Fruit fly (Drosophila melanogaster) whole organism, embryonic: ENCODE measurements around the gene AlaRS-m.

ENCODE experiments used
- Atf3 ChIP-seq: fragments of 200-800 bp; sonication (Bioruptor generic); optimal IDR thresholded peaks from 3 replicates; lab custom pipeline; 2016; ENCODE audit warnings: missing biosample characterization, missing genetic modification characterization
- B-H1 ChIP-seq: fragments of 200-800 bp; sonication (Bioruptor generic); IDR thresholded peaks from 3 replicates; pipeline ENCODE4 v1.3.6; 2022; ENCODE audit warnings: missing biosample characterization, missing genetic modification characterization
- CG13296 ChIP-seq: fragments of 200-800 bp; sonication (Bioruptor generic); optimal IDR thresholded peaks from 3 replicates; lab custom pipeline; 2018; ENCODE audit warnings: missing biosample characterization, mild to moderate bottlenecking, missing genetic modification characterization
- CG13424 ChIP-seq: fragments of 200-800 bp; sonication (Bioruptor generic); optimal IDR thresholded peaks from 2 replicates; lab custom pipeline; 2019; ENCODE audit warnings: missing biosample characterization, mild to moderate bottlenecking, missing genetic modification characterization, moderate library complexity
- CG13775 ChIP-seq: fragments of 200-800 bp; sonication (Bioruptor generic); optimal IDR thresholded peaks from 3 replicates; lab custom pipeline; 2017; ENCODE audit warnings: missing biosample characterization, mild to moderate bottlenecking, missing genetic modification characterization
- CG16813 ChIP-seq: fragments of 200-800 bp; sonication (Bioruptor generic); IDR thresholded peaks from 3 replicates; pipeline ENCODE4 v1.3.6; 2022; ENCODE audit warnings: missing biosample characterization, missing genetic modification characterization; ENCODE audit not compliant: partially characterized antibody
- CG1832 ChIP-seq: fragments of 200-800 bp; sonication (Bioruptor generic); optimal IDR thresholded peaks from 2 replicates; lab custom pipeline; 2017; ENCODE audit warnings: missing biosample characterization, mild to moderate bottlenecking, missing genetic modification characterization, inconsistent platforms
- CG2120 ChIP-seq: fragments of 200-800 bp; sonication (Bioruptor generic); optimal IDR thresholded peaks from 3 replicates; lab custom pipeline; 2016; ENCODE audit warnings: missing biosample characterization, missing genetic modification characterization
- CG2678 ChIP-seq: fragments of 200-800 bp; sonication (Bioruptor generic); optimal IDR thresholded peaks from 3 replicates; lab custom pipeline; 2019; ENCODE audit warnings: missing biosample characterization, mild to moderate bottlenecking, missing genetic modification characterization, moderate library complexity
- CG4707 ChIP-seq: fragments of 200-800 bp; sonication (Bioruptor generic); optimal IDR thresholded peaks from 2 replicates; lab custom pipeline; 2018; ENCODE audit warnings: missing biosample characterization, mild to moderate bottlenecking, missing genetic modification characterization, moderate library complexity
- CG6272 ChIP-seq: fragments of 200-800 bp; sonication (Bioruptor generic); IDR thresholded peaks from 2 replicates; pipeline ENCODE4 v1.3.6; 2022; ENCODE audit warnings: missing biosample characterization, missing genetic modification characterization
- CG7839 ChIP-seq: fragments of 200-800 bp; sonication (Bioruptor generic); optimal IDR thresholded peaks from 3 replicates; lab custom pipeline; 2018; ENCODE audit warnings: missing biosample characterization, mild to moderate bottlenecking, missing genetic modification characterization, moderate library complexity
- CG8281 ChIP-seq: fragments of 200-800 bp; sonication (Bioruptor generic); optimal IDR thresholded peaks from 2 replicates; lab custom pipeline; 2018; ENCODE audit warnings: missing biosample characterization, mild to moderate bottlenecking, missing genetic modification characterization, moderate library complexity
- D19B ChIP-seq: fragments of 200-800 bp; sonication (Bioruptor generic); optimal IDR thresholded peaks from 2 replicates; lab custom pipeline; 2017; ENCODE audit warnings: missing biosample characterization, mild to moderate bottlenecking, missing genetic modification characterization
- Dek ChIP-seq: fragments of 200-800 bp; sonication (Bioruptor generic); optimal IDR thresholded peaks from 3 replicates; lab custom pipeline; 2019; ENCODE audit warnings: missing biosample characterization, mild to moderate bottlenecking, missing genetic modification characterization, moderate library complexity
- GATAe ChIP-seq: fragments of 200-800 bp; sonication (Bioruptor generic); conservative IDR thresholded peaks from 2 replicates; pipeline ENCODE4 v1.3.6; 2022; ENCODE audit warnings: missing biosample characterization, missing genetic modification characterization
- Gsc ChIP-seq: fragments of 200-800 bp; sonication (Bioruptor generic); IDR thresholded peaks from 2 replicates; pipeline ENCODE4 v1.3.6; 2022; ENCODE audit warnings: missing biosample characterization, missing genetic modification characterization
- H15 ChIP-seq: fragments of 200-800 bp; sonication (Bioruptor generic); IDR thresholded peaks from 3 replicates; pipeline ENCODE4 v1.3.6; 2022; ENCODE audit warnings: missing biosample characterization, missing genetic modification characterization
- HHEX ChIP-seq: fragments of 200-800 bp; sonication (Bioruptor generic); optimal IDR thresholded peaks from 3 replicates; lab custom pipeline; 2017; ENCODE audit warnings: missing biosample characterization, mild to moderate bottlenecking, missing genetic modification characterization, missing genetic modification reagents
- HLH3B ChIP-seq: fragments of 200-800 bp; sonication (Bioruptor generic); IDR thresholded peaks from 2 replicates; pipeline ENCODE4 v1.3.6; 2022; ENCODE audit warnings: missing biosample characterization, missing genetic modification characterization
- MESR4 ChIP-seq: fragments of 200-800 bp; sonication (Bioruptor generic); optimal IDR thresholded peaks from 2 replicates; lab custom pipeline; 2018; ENCODE audit warnings: missing biosample characterization, mild to moderate bottlenecking, missing genetic modification characterization, moderate library complexity
- PHDP ChIP-seq: fragments of 200-800 bp; sonication (Bioruptor generic); optimal IDR thresholded peaks from 3 replicates; lab custom pipeline; 2018; ENCODE audit warnings: missing biosample characterization, mild to moderate bottlenecking, missing genetic modification characterization, moderate library complexity
- Pdp1 ChIP-seq, 2 experiments: fragments of 200-800 bp; sonication (Bioruptor generic); optimal IDR thresholded peaks; 3 replicates each; lab custom pipeline; 2016; ENCODE audit warnings: missing biosample characterization in 2 of 2, missing genetic modification characterization in 2 of 2, mild to moderate bottlenecking in 1 of 2, moderate library complexity in 1 of 2
- Trl ChIP-seq, 3 experiments: fragments of >200 bp in 2 of 3; fragments of 200-800 bp in 1 of 3; sonication (Bioruptor generic) in 1 of 3; optimal IDR thresholded peaks; 2 replicates in 1 of 3; 3 replicates in 2 of 3; lab custom pipeline; 2016 to 2017; ENCODE audit warnings: missing biosample characterization in 1 of 3, missing genetic modification characterization in 1 of 3
- caup ChIP-seq: fragments of 200-800 bp; sonication (Bioruptor generic); optimal IDR thresholded peaks from 3 replicates; lab custom pipeline; 2017; ENCODE audit warnings: missing biosample characterization, mild to moderate bottlenecking, missing genetic modification characterization, moderate library complexity; ENCODE audit not compliant: severe bottlenecking
- chm ChIP-seq: fragments of 200-800 bp; sonication (Bioruptor generic); IDR thresholded peaks from 2 replicates; pipeline ENCODE4 v1.3.6; 2022; ENCODE audit warnings: missing biosample characterization, missing genetic modification characterization
- ci ChIP-seq: fragments of 200-800 bp; sonication (Bioruptor generic); IDR thresholded peaks from 3 replicates; pipeline ENCODE4 v1.3.6; 2022; ENCODE audit warnings: missing biosample characterization, missing genetic modification characterization
- dmrt11E ChIP-seq: fragments of 200-800 bp; sonication (Bioruptor generic); optimal IDR thresholded peaks from 3 replicates; lab custom pipeline; 2018; ENCODE audit warnings: missing biosample characterization, mild to moderate bottlenecking, missing genetic modification characterization, moderate library complexity
- dmrt99B ChIP-seq: fragments of 200-800 bp; sonication (Bioruptor generic); optimal IDR thresholded peaks from 2 replicates; lab custom pipeline; 2018; ENCODE audit warnings: missing biosample characterization, mild to moderate bottlenecking, missing genetic modification characterization, moderate library complexity
- exex ChIP-seq: fragments of 200-800 bp; sonication (Bioruptor generic); optimal IDR thresholded peaks from 4 replicates; lab custom pipeline; 2018; ENCODE audit warnings: missing biosample characterization, mild to moderate bottlenecking, missing genetic modification characterization, moderate library complexity
- ftz-f1 ChIP-seq: fragments of 200-800 bp; sonication (Bioruptor generic); optimal IDR thresholded peaks from 2 replicates; lab custom pipeline; 2016; ENCODE audit warnings: missing biosample characterization, missing genetic modification characterization
- gcm2 ChIP-seq: fragments of 200-800 bp; sonication (Bioruptor generic); optimal IDR thresholded peaks from 2 replicates; lab custom pipeline; 2016; ENCODE audit warnings: missing biosample characterization, missing genetic modification characterization
- grn ChIP-seq: fragments of 200-800 bp; sonication (Bioruptor generic); optimal IDR thresholded peaks from 3 replicates; lab custom pipeline; 2017; ENCODE audit warnings: missing biosample characterization, missing genetic modification characterization
- hkb ChIP-seq, 2 experiments: fragments of 200-800 bp in 1 of 2; fragments of >200 bp in 1 of 2; sonication (Bioruptor generic) in 1 of 2; IDR thresholded peaks in 1 of 2; optimal IDR thresholded peaks in 1 of 2; 2 replicates each; pipeline versions ENCODE4 v1.3.6 to Lab custom; 2017 to 2022; ENCODE audit warnings: missing biosample characterization in 1 of 2, missing genetic modification characterization in 1 of 2
- insv ChIP-seq, 2 experiments: fragments of 200-800 bp; sonication (Bioruptor generic); optimal IDR thresholded peaks; 3 replicates each; lab custom pipeline; 2016 to 2018; ENCODE audit warnings: missing biosample characterization in 2 of 2, missing genetic modification characterization in 2 of 2
- lab ChIP-seq: fragments of 200-800 bp; sonication (Bioruptor generic); optimal IDR thresholded peaks from 3 replicates; lab custom pipeline; 2017; ENCODE audit warnings: missing biosample characterization, missing genetic modification characterization, mild to moderate bottlenecking, moderate library complexity, missing genetic modification reagents
- mirr ChIP-seq: fragments of 200-800 bp; sonication (Bioruptor generic); optimal IDR thresholded peaks from 3 replicates; lab custom pipeline; 2018; ENCODE audit warnings: missing biosample characterization, mild to moderate bottlenecking, missing genetic modification characterization
- mld ChIP-seq: fragments of 200-800 bp; sonication (Bioruptor generic); IDR thresholded peaks from 3 replicates; pipeline ENCODE4 v1.3.6; 2022; ENCODE audit warnings: missing biosample characterization, missing genetic modification characterization; ENCODE audit not compliant: partially characterized antibody
- nmo ChIP-seq: fragments of 200-800 bp; sonication (Bioruptor generic); optimal IDR thresholded peaks from 2 replicates; lab custom pipeline; 2018; ENCODE audit warnings: missing biosample characterization, mild to moderate bottlenecking, missing genetic modification characterization, moderate library complexity
- odd ChIP-seq: fragments of 200-800 bp; sonication (Bioruptor generic); optimal IDR thresholded peaks from 2 replicates; lab custom pipeline; 2017; ENCODE audit warnings: missing biosample characterization, mild to moderate bottlenecking, missing genetic modification characterization
- psq ChIP-seq: fragments of 200-800 bp; sonication (Bioruptor generic); optimal IDR thresholded peaks from 2 replicates; lab custom pipeline; 2017; ENCODE audit warnings: missing biosample characterization, missing genetic modification characterization
- sd ChIP-seq: fragments of 200-800 bp; sonication (Bioruptor generic); optimal IDR thresholded peaks from 3 replicates; lab custom pipeline; 2018; ENCODE audit warnings: missing biosample characterization, mild to moderate bottlenecking, missing genetic modification characterization, moderate library complexity
- sens ChIP-seq: fragments of 200-800 bp; sonication (Bioruptor generic); peaks from one replicate; lab custom pipeline; 2016; ENCODE audit warnings: missing biosample characterization, missing genetic modification characterization
- sima ChIP-seq: fragments of 200-800 bp; sonication (Bioruptor generic); optimal IDR thresholded peaks from 2 replicates; lab custom pipeline; 2016; ENCODE audit warnings: missing biosample characterization, missing genetic modification characterization
- stc ChIP-seq: fragments of 200-800 bp; sonication (Bioruptor generic); IDR thresholded peaks from 2 replicates; pipeline ENCODE4 v1.3.6; 2022; ENCODE audit warnings: missing biosample characterization, missing genetic modification characterization
- sug ChIP-seq: fragments of 200-800 bp; optimal IDR thresholded peaks from 2 replicates; lab custom pipeline; 2019; ENCODE audit warnings: missing biosample characterization, mild to moderate bottlenecking, missing genetic modification characterization, moderate library complexity
- zen2 ChIP-seq: fragments of 200-800 bp; sonication (Bioruptor generic); IDR thresholded peaks from 3 replicates; pipeline ENCODE4 v1.3.6; 2022; ENCODE audit warnings: missing biosample characterization, missing genetic modification characterization; ENCODE audit not compliant: partially characterized antibody
- zf30C ChIP-seq: fragments of 200-800 bp; sonication (Bioruptor generic); optimal IDR thresholded peaks from 3 replicates; lab custom pipeline; 2018; ENCODE audit warnings: missing biosample characterization, mild to moderate bottlenecking, missing genetic modification characterization

The AlaRS-m gene

DNA sequence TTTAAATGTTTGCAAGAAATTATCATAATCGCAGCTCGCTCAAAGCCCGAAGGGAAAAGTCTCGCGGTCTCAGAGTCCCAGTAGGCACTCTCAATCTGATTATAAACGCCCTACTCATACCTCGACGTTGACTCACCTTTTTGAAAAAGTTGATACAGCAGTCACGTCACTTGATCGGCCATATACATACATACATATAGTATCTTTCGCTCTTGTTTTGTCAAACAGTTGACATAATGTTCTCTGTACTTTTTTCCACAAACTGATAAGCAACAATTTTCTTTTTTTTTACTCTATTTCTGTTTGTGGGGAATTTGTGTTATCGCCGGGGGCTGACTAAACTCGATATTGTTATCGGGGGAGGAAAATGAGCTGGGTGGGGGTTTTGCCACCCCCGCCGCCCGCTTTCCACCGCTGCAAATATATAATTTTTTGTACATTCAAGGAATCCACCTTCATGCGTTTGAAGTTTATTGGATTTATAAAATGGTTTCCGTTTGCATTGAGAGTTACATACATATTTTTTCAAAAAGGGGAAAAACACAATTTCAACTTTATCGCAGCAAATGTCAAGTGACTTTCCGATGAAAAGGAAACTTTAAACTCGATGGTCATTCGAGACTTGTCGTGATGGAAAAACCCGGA lies 35.2 kb downstream of the AlaRS-m start:
- TF ChIP-seq psq (no peak), CG13424 (no peak), stc (GFP tag; lab: Robert Waterston, UW) (no peak), insv (GFP tag; optimal IDR thresholded peaks at IDR 0.05; lab: Kevin White, UChicago) (no peak), D19B (GFP tag; lab: Kevin White, UChicago) (no peak), Pdp1 (GFP tag; optimal IDR thresholded peaks at IDR 0.05; lab: Kevin White, UChicago) (peak in 1 of 2 experiments; percentile 52), ci (GFP tag; lab: Robert Waterston, UW) (no peak), H15 (GFP tag; lab: Robert Waterston, UW) (no peak), HLH3B (GFP tag; lab: Robert Waterston, UW) (no peak), HHEX (GFP tag; lab: Kevin White, UChicago) (no peak), chm (GFP tag; lab: Robert Waterston, UW) (no peak), Dek (tag; lab: Kevin White, UChicago) (no peak), PHDP (tag; lab: Kevin White, UChicago) (no peak), CG1832 (no peak), Trl (optimal IDR thresholded peaks at IDR 0.05; lab: Kevin White, UChicago) (peak in 1 of 2 experiments; percentile 7), Trl (GFP tag; optimal IDR thresholded peaks at IDR 0.05; lab: Kevin White, UChicago) (no peak), CG6272 (no peak), GATAe (0 out of 2 replicates have a peak, but pooled peaks have one; percentile 47), Atf3 (GFP tag; lab: Kevin White, UChicago) (no peak), CG2120 (GFP tag; lab: Kevin White, UChicago) (no peak), Gsc (GFP tag; lab: Robert Waterston, UW) (no peak), CG13296 (no peak), hkb (optimal IDR thresholded peaks at IDR 0.05; lab: Kevin White, UChicago) (no peak), hkb (GFP tag; IDR thresholded peaks at IDR 0.05; lab: Robert Waterston, UW) (0 out of 2 replicates have a peak, but pooled peaks have one; percentile 14), mirr (GFP tag; lab: Kevin White, UChicago) (peak; percentile 32), MESR4 (no peak), CG16813 (GFP tag; lab: Robert Waterston, UW) (no peak), CG13775 (GFP tag; lab: Kevin White, UChicago) (no peak), zf30C (GFP tag; lab: Kevin White, UChicago) (no peak), grn (GFP tag; lab: Kevin White, UChicago) (peak; percentile 24), gcm2 (GFP tag; lab: Kevin White, UChicago) (no peak), CG4707 (GFP tag; lab: Kevin White, UChicago) (no peak), CG2678 (no peak), ftz-f1 (GFP tag; lab: Kevin White, UChicago) (no peak), sug (tag; lab: Kevin White, UChicago) (peak; percentile 45), B-H1 (GFP tag; lab: Robert Waterston, UW) (no peak), exex (tag; lab: Kevin White, UChicago) (peak; percentile 16), zen2 (GFP tag; lab: Robert Waterston, UW) (no peak), sima (GFP tag; lab: Kevin White, UChicago) (no peak), sens (GFP tag; lab: Kevin White, UChicago) (peak; percentile 33), CG8281 (tag; lab: Kevin White, UChicago) (peak; percentile 16), mld (no peak), caup (GFP tag; lab: Kevin White, UChicago) (peak; percentile 5), nmo (GFP tag; lab: Kevin White, UChicago) (no peak), CG7839 (no peak), lab (GFP tag; lab: Kevin White, UChicago) (peak; percentile 16), odd (GFP tag; lab: Kevin White, UChicago) (no peak), sd (tag; lab: Kevin White, UChicago) (peak; percentile 85), dmrt99B (tag; lab: Kevin White, UChicago) (no peak), dmrt11E (tag; lab: Kevin White, UChicago) (no peak)
